Worm (Caenorhabditis elegans) whole organism, young adult: ENCODE results near the gene cnc-10.
A peak's percentile ranks its signal among the peaks of the same experiment; 100 is the strongest.

ENCODE experiments used
- ama-1 ChIP-seq, 3 experiments: fragments of 150-350 bp in 1 of 3; sonication (generic microtip) in 2 of 3; optimal IDR thresholded peaks; 2 replicates each; lab custom pipeline; 2014 to 2018; ENCODE audit warnings: missing biosample characterization in 2 of 3, missing genetic modification characterization in 2 of 3, missing genetic modification reagents in 2 of 3
- dox-1 ChIP-seq: fragments of 200-800 bp; sonication (Bioruptor generic); IDR thresholded peaks from 2 replicates; pipeline ENCODE4 v1.3.6; 2022; ENCODE audit warnings: missing genetic modification reagents, missing genetic modification characterization, missing compliant biosample characterization
- hlh-12 ChIP-seq: sonication (generic microtip); optimal IDR thresholded peaks from 2 replicates; lab custom pipeline; 2016; ENCODE audit warnings: missing genetic modification characterization, missing compliant biosample characterization
- lin-35 ChIP-seq, 3 experiments: fragments of 150-350 bp in 2 of 3; sonication (generic microtip) in 1 of 3; optimal IDR thresholded peaks; 2 replicates each; lab custom pipeline; 2014 to 2018; ENCODE audit warnings: missing biosample characterization in 3 of 3, missing genetic modification characterization in 3 of 3, missing genetic modification reagents in 3 of 3
- lir-1 ChIP-seq: fragments of 200-800 bp; sonication (Bioruptor generic); conservative IDR thresholded peaks from 2 replicates; pipeline ENCODE4 v1.3.6; 2022; ENCODE audit warnings: missing genetic modification reagents, missing genetic modification characterization, missing compliant biosample characterization
- nfya-1 ChIP-seq: sonication (generic microtip); optimal IDR thresholded peaks from 2 replicates; lab custom pipeline; 2017; ENCODE audit warnings: antibody characterized with exemption, missing compliant biosample characterization, missing genetic modification characterization, borderline replicate concordance; ENCODE audit not compliant: insufficient read depth
- nhr-90 ChIP-seq: sonication (generic microtip); optimal IDR thresholded peaks from 2 replicates; lab custom pipeline; 2016; ENCODE audit warnings: missing genotype, mild to moderate bottlenecking, missing genetic modification characterization, missing compliant biosample characterization
- snpc-1.1 ChIP-seq: sonication (generic microtip); optimal IDR thresholded peaks from 2 replicates; lab custom pipeline; 2017; ENCODE audit warnings: missing genetic modification characterization, mild to moderate bottlenecking, missing compliant biosample characterization, antibody characterized with exemption, moderate library complexity, missing genotype, missing genetic modification reagents; ENCODE audit not compliant: insufficient read depth
- zfh-2 ChIP-seq: fragments of 200-800 bp; sonication (Bioruptor generic); conservative IDR thresholded peaks from 2 replicates; pipeline ENCODE4 v1.3.6; 2022; ENCODE audit warnings: missing genetic modification reagents, missing genetic modification characterization, missing compliant biosample characterization

ce11 chrV:11228653-11229173 lies 45.7 kb downstream of the cnc-10 start, which contains the start of gene pqn-70:
- TF ChIP-seq dox-1 (GFP tag; lab: Robert Waterston, UW), result peak; percentile 67
- peak; percentile 45; the same call in 1 of the 2 replicates for TF ChIP-seq lir-1
- no peak for TF ChIP-seq lin-35 (GFP tag; optimal IDR thresholded peaks at IDR 0.05; lab: Kevin White, UChicago)
- TF ChIP-seq nfya-1 (tag; lab: Kevin White, UChicago), result no peak
- no peak for TF ChIP-seq ama-1 (optimal IDR thresholded peaks at IDR 0.05; lab: Kevin White, UChicago)
- no peak for TF ChIP-seq ama-1 (GFP tag; optimal IDR thresholded peaks at IDR 0.05; lab: Kevin White, UChicago)
- no peak for TF ChIP-seq snpc-1.1 (tag; lab: Kevin White, UChicago)
- no peak for TF ChIP-seq zfh-2 (GFP tag; lab: Robert Waterston, UW)
- TF ChIP-seq nhr-90, result no peak
- TF ChIP-seq hlh-12 (tag; lab: Kevin White, UChicago), result no peak
